Worm (Caenorhabditis elegans) whole organism, L4 larva: Measurements from ENCODE around the gene lips-5.

Experiments
- D1046.2 ChIP-seq: fragments of 200-800 bp; sonication (Bioruptor generic); IDR thresholded peaks from 2 replicates; pipeline ENCODE4 v1.3.6; 2022; ENCODE audit warnings: missing genetic modification characterization, missing compliant biosample characterization
- Y48G9A.11 ChIP-seq: fragments of 200-800 bp; sonication (Bioruptor generic); IDR thresholded peaks from 2 replicates; pipeline ENCODE4 v1.3.6; 2022; ENCODE audit warnings: missing genetic modification reagents, missing genetic modification characterization, missing compliant biosample characterization
- Y5F2A.4 ChIP-seq: fragments of 200-800 bp; sonication (Bioruptor generic); optimal IDR thresholded peaks from 2 replicates; lab custom pipeline; 2018; ENCODE audit warnings: mild to moderate bottlenecking, missing genetic modification characterization, missing compliant biosample characterization
- aha-1 ChIP-seq: fragments of 150-350 bp; peaks from one replicate; lab custom pipeline; 2014; ENCODE audit warnings: missing biosample characterization, missing genetic modification characterization
- aly-2 ChIP-seq: sonication (generic microtip); optimal IDR thresholded peaks from 2 replicates; lab custom pipeline; 2018; ENCODE audit warnings: missing biosample characterization, missing genetic modification characterization
- ama-1 ChIP-seq: fragments of 150-350 bp; optimal IDR thresholded peaks from 2 replicates; lab custom pipeline; 2014; ENCODE audit warnings: inconsistent platforms, mixed read lengths
- attf-4 ChIP-seq: sonication (generic microtip); optimal IDR thresholded peaks from 3 replicates; lab custom pipeline; 2017; ENCODE audit warnings: missing biosample characterization, missing genetic modification characterization
- ceh-32 ChIP-seq: sonication (generic microtip); optimal IDR thresholded peaks from 2 replicates; lab custom pipeline; 2016; ENCODE audit warnings: mild to moderate bottlenecking, missing genetic modification characterization, missing compliant biosample characterization; ENCODE audit not compliant: poor library complexity
- ces-1 ChIP-seq: fragments of 150-350 bp; sonication (generic microtip); optimal IDR thresholded peaks from 4 replicates; lab custom pipeline; 2014; ENCODE audit warnings: missing biosample characterization, missing genetic modification reagents, missing genetic modification characterization
- cey-2 ChIP-seq: sonication (generic microtip); optimal IDR thresholded peaks from 3 replicates; lab custom pipeline; 2017; ENCODE audit warnings: missing genetic modification characterization, mild to moderate bottlenecking, missing compliant biosample characterization, antibody characterized with exemption, borderline replicate concordance; ENCODE audit not compliant: insufficient read depth
- ctbp-1 ChIP-seq: fragments of 200-800 bp; sonication (Bioruptor generic); IDR thresholded peaks from 2 replicates; pipeline ENCODE4 v1.3.6; 2022; ENCODE audit warnings: missing genetic modification reagents, missing genetic modification characterization, missing compliant biosample characterization
- daf-19 ChIP-seq: fragments of 200-800 bp; sonication (Bioruptor generic); conservative IDR thresholded peaks from 2 replicates; pipeline ENCODE4 v1.3.6; 2022; ENCODE audit warnings: missing genetic modification characterization, missing compliant biosample characterization
- duxl-1 ChIP-seq: sonication (generic microtip); optimal IDR thresholded peaks from 2 replicates; lab custom pipeline; 2016; ENCODE audit warnings: mild to moderate bottlenecking, missing genetic modification characterization, moderate library complexity, missing compliant biosample characterization; ENCODE audit not compliant: poor library complexity
- fkh-10 ChIP-seq: fragments of 150-350 bp; optimal IDR thresholded peaks from 2 replicates; lab custom pipeline; 2014; ENCODE audit warnings: missing biosample characterization, missing genetic modification reagents, missing genetic modification characterization
- fos-1 ChIP-seq: fragments of 150-350 bp; optimal IDR thresholded peaks from 2 replicates; lab custom pipeline; 2014; ENCODE audit warnings: missing biosample characterization, missing genetic modification characterization
- hif-1 ChIP-seq, 2 experiments: sonication (generic microtip); optimal IDR thresholded peaks; 2 replicates each; lab custom pipeline; 2016 to 2017; ENCODE audit warnings: missing compliant biosample characterization in 2 of 2, missing genetic modification characterization in 2 of 2, missing genetic modification reagents in 2 of 2, missing genotype in 2 of 2, mild to moderate bottlenecking in 1 of 2
- hmg-1.1 ChIP-seq: fragments of 200-800 bp; sonication (Bioruptor generic); IDR thresholded peaks from 2 replicates; pipeline ENCODE4 v1.3.6; 2022; ENCODE audit warnings: missing genetic modification reagents, missing genetic modification characterization, missing compliant biosample characterization
- jun-1 ChIP-seq: fragments of 150-350 bp; optimal IDR thresholded peaks from 2 replicates; lab custom pipeline; 2014; ENCODE audit warnings: missing biosample characterization, missing genetic modification reagents, missing genetic modification characterization
- lim-7 ChIP-seq: fragments of 200-800 bp; sonication (Bioruptor generic); IDR thresholded peaks from 2 replicates; pipeline ENCODE4 v1.3.6; 2022; ENCODE audit warnings: missing genetic modification characterization, missing compliant biosample characterization
- lsy-2 ChIP-seq, 2 experiments: fragments of 150-350 bp in 1 of 2; sonication (generic microtip) in 1 of 2; optimal IDR thresholded peaks; 2 replicates each; lab custom pipeline; 2014 to 2017; ENCODE audit warnings: missing biosample characterization in 2 of 2, missing genetic modification characterization in 2 of 2
- madf-5 ChIP-seq, 2 experiments: fragments of 200-800 bp; sonication (Bioruptor generic); IDR thresholded peaks; 2 replicates each; pipeline ENCODE4 v1.3.6; 2022; ENCODE audit warnings: missing compliant biosample characterization in 2 of 2, missing genetic modification characterization in 2 of 2
- madf-9 ChIP-seq: fragments of 200-800 bp; sonication (Bioruptor generic); conservative IDR thresholded peaks from 2 replicates; pipeline ENCODE4 v1.3.6; 2022; ENCODE audit warnings: missing genetic modification reagents, missing genetic modification characterization, missing compliant biosample characterization
- mxl-2 ChIP-seq: fragments of 200-800 bp; sonication (Bioruptor generic); conservative IDR thresholded peaks from 2 replicates; pipeline ENCODE4 v1.3.6; 2022; ENCODE audit warnings: missing genetic modification reagents, missing genetic modification characterization, missing compliant biosample characterization
- nhr-10 ChIP-seq: fragments of 150-350 bp; optimal IDR thresholded peaks from 2 replicates; lab custom pipeline; 2014; ENCODE audit warnings: missing biosample characterization, missing genetic modification characterization
- nhr-237 ChIP-seq: sonication (generic microtip); optimal IDR thresholded peaks from 2 replicates; lab custom pipeline; 2017; ENCODE audit warnings: missing biosample characterization, missing genetic modification characterization
- nhr-25 ChIP-seq: sonication (generic microtip); optimal IDR thresholded peaks from 2 replicates; lab custom pipeline; 2017; ENCODE audit warnings: missing genetic modification characterization, mild to moderate bottlenecking, missing compliant biosample characterization, antibody characterized with exemption, moderate library complexity, borderline replicate concordance; ENCODE audit not compliant: insufficient read depth
- nhr-28 ChIP-seq: fragments of 150-350 bp; optimal IDR thresholded peaks from 2 replicates; lab custom pipeline; 2014; ENCODE audit warnings: missing biosample characterization, missing genetic modification characterization
- nhr-6 ChIP-seq: fragments of 150-350 bp; optimal IDR thresholded peaks from 2 replicates; lab custom pipeline; 2014; ENCODE audit warnings: missing biosample characterization, missing genetic modification characterization
- nhr-77 ChIP-seq: fragments of 150-350 bp; optimal IDR thresholded peaks from 2 replicates; lab custom pipeline; 2014; ENCODE audit warnings: missing biosample characterization, missing genetic modification characterization
- php-3 ChIP-seq: fragments of 200-800 bp; sonication (Bioruptor generic); IDR thresholded peaks from 2 replicates; pipeline ENCODE4 v1.3.6; 2022; ENCODE audit warnings: missing genetic modification reagents, missing genetic modification characterization, missing compliant biosample characterization
- pqm-1 ChIP-seq: sonication (generic microtip); optimal IDR thresholded peaks from 2 replicates; lab custom pipeline; 2017; ENCODE audit warnings: missing biosample characterization, missing genetic modification characterization
- set-16 ChIP-seq: fragments of 200-800 bp; sonication (Bioruptor generic); IDR thresholded peaks from 2 replicates; pipeline ENCODE4 v1.3.6; 2022; ENCODE audit warnings: missing genetic modification reagents, missing genetic modification characterization, missing compliant biosample characterization
- skn-1 ChIP-seq: fragments of 150-350 bp; optimal IDR thresholded peaks from 2 replicates; lab custom pipeline; 2014; ENCODE audit warnings: missing biosample characterization, missing genetic modification characterization
- spr-1 ChIP-seq: sonication (generic microtip); optimal IDR thresholded peaks from 2 replicates; lab custom pipeline; 2016; ENCODE audit warnings: mild to moderate bottlenecking, missing genetic modification characterization, missing compliant biosample characterization
- unc-130 ChIP-seq: sonication (generic microtip); optimal IDR thresholded peaks from 2 replicates; lab custom pipeline; 2016; ENCODE audit warnings: missing genetic modification reagents, missing genetic modification characterization, missing compliant biosample characterization
- unc-62 ChIP-seq, 3 experiments: fragments of 150-350 bp in 1 of 3; sonication (generic microtip); optimal IDR thresholded peaks in 2 of 3; peaks in 1 of 3; 1 replicate in 1 of 3; 2 replicates in 2 of 3; lab custom pipeline; 2014 to 2017; ENCODE audit warnings: missing biosample characterization in 3 of 3, missing genetic modification characterization in 3 of 3, missing genetic modification reagents in 3 of 3, missing genotype in 1 of 3
- zfp-2 ChIP-seq: sonication (generic microtip); optimal IDR thresholded peaks from 2 replicates; lab custom pipeline; 2016; ENCODE audit warnings: mild to moderate bottlenecking, missing genetic modification characterization, missing compliant biosample characterization
- ztf-7 ChIP-seq: fragments of 150-350 bp; optimal IDR thresholded peaks from 2 replicates; lab custom pipeline; 2014; ENCODE audit warnings: missing biosample characterization, missing genetic modification characterization

Gene lips-5

ce11 chrIV:11787793-11788192 lies 14.3 kb upstream of the lips-5 start:
- TF ChIP-seq nhr-25 (tag; lab: Kevin White, UChicago): no peak
- TF ChIP-seq unc-130: no peak
- no peak for TF ChIP-seq attf-4 (tag; lab: Kevin White, UChicago)
- no peak for TF ChIP-seq spr-1 (tag; lab: Kevin White, UChicago)
- TF ChIP-seq aly-2 (tag; lab: Kevin White, UChicago): no peak
- no peak for TF ChIP-seq D1046.2 (GFP tag; lab: Robert Waterston, UW)
- no peak for TF ChIP-seq hmg-1.1 (GFP tag; lab: Robert Waterston, UW)
- no peak for TF ChIP-seq php-3 (GFP tag; lab: Robert Waterston, UW)
- no peak for TF ChIP-seq ceh-32 (tag; lab: Kevin White, UChicago)

- peak; percentile 9 for TF ChIP-seq ces-1 (GFP tag; lab: Kevin White, UChicago)
- peak; percentile 17; the same call in 1 of the 2 replicates for TF ChIP-seq set-16
- peak in 1 of 2 experiments; percentile 4 for TF ChIP-seq lsy-2 (tag; optimal IDR thresholded peaks at IDR 0.05; lab: Kevin White, UChicago)
- no peak for TF ChIP-seq unc-130
- no peak for TF ChIP-seq ama-1 (lab: Kevin White, UChicago)
- TF ChIP-seq duxl-1: no peak
- peak; percentile 50 for TF ChIP-seq fkh-10 (GFP tag; lab: Kevin White, UChicago)
- TF ChIP-seq unc-62 (GFP tag; optimal IDR thresholded peaks at IDR 0.05 in 1 of 2; lab: Kevin White, UChicago): peak in 1 of 2 experiments; percentile 74
- TF ChIP-seq unc-62 (tag; optimal IDR thresholded peaks at IDR 0.05; lab: Kevin White, UChicago): no peak
- peak; percentile 59; the same call in 1 of the 2 replicates for TF ChIP-seq ctbp-1 (GFP tag; lab: Robert Waterston, UW)
- TF ChIP-seq hif-1 (tag; optimal IDR thresholded peaks at IDR 0.05; lab: Kevin White, UChicago): no peak
- TF ChIP-seq fos-1 (tag; lab: Kevin White, UChicago): no peak
- TF ChIP-seq aha-1 (tag; lab: Kevin White, UChicago): peak; percentile 30
- no peak for TF ChIP-seq daf-19 (GFP tag; lab: Robert Waterston, UW)
- no peak for TF ChIP-seq aly-2 (tag; lab: Kevin White, UChicago)
- TF ChIP-seq madf-5 (GFP tag; IDR thresholded peaks at IDR 0.05; lab: Robert Waterston, UW): no peak
- 0 out of 2 replicates have a peak, but pooled peaks have one; percentile 4 for TF ChIP-seq lim-7 (GFP tag; lab: Robert Waterston, UW)
- TF ChIP-seq, all 104 proteins: peak for 8
Observed at ce11 chrIV:11785064-11785840, 11.7 kb upstream of the lips-5 start.

ce11 chrIV:11782846-11783245 lies 9.3 kb upstream of the lips-5 start:
- TF ChIP-seq nhr-10 (tag; lab: Kevin White, UChicago) (no peak), nhr-28 (tag; lab: Kevin White, UChicago) (no peak), skn-1 (no peak), Y48G9A.11 (no peak), nhr-6 (tag; lab: Kevin White, UChicago) (no peak), mxl-2 (GFP tag; lab: Robert Waterston, UW) (no peak), cey-2 (no peak), ztf-7 (tag; lab: Kevin White, UChicago) (no peak)

- no peak for TF ChIP-seq jun-1
- no peak for TF ChIP-seq hmg-1.1 (GFP tag; lab: Robert Waterston, UW)
- TF ChIP-seq nhr-77 (tag; lab: Kevin White, UChicago): no peak
- TF ChIP-seq pqm-1 (tag; lab: Kevin White, UChicago): no peak
- TF ChIP-seq fkh-10 (GFP tag; lab: Kevin White, UChicago): no peak
- no peak for TF ChIP-seq nhr-28 (tag; lab: Kevin White, UChicago)
- TF ChIP-seq madf-9 (GFP tag; lab: Robert Waterston, UW): no peak
- no peak for TF ChIP-seq Y5F2A.4 (GFP tag; lab: Kevin White, UChicago)
- TF ChIP-seq nhr-237 (tag; lab: Kevin White, UChicago): no peak
- TF ChIP-seq daf-19 (GFP tag; lab: Robert Waterston, UW): no peak
- no peak for TF ChIP-seq zfp-2 (tag; lab: Kevin White, UChicago)
Observed at ce11 chrIV:11779028-11779427, 5.5 kb upstream of the lips-5 start, which contains the start of gene lpr-2. Gene lpr-2, plus strand, starts transcription at chrIV:11779216.
